Fruit fly (Drosophila melanogaster) whole organism, embryonic: ENCODE measurements around the gene SmE.

ENCODE experiments used
- Ada2b ChIP-seq: fragments of 200-800 bp; sonication (Bioruptor generic); IDR thresholded peaks from 2 replicates; pipeline ENCODE4 v1.3.6; 2022; ENCODE audit warnings: missing biosample characterization, missing genetic modification characterization
- Bdp1 ChIP-seq: fragments of 200-800 bp; sonication (Bioruptor generic); optimal IDR thresholded peaks from 3 replicates; lab custom pipeline; 2016; ENCODE audit warnings: missing biosample characterization, missing genetic modification characterization
- CG10209 ChIP-seq: fragments of 200-800 bp; sonication (Bioruptor generic); optimal IDR thresholded peaks from 3 replicates; lab custom pipeline; 2017; ENCODE audit warnings: missing biosample characterization, mild to moderate bottlenecking, missing genetic modification characterization, missing genetic modification reagents
- CG10321 ChIP-seq: fragments of 200-800 bp; sonication (Bioruptor generic); IDR thresholded peaks from 2 replicates; pipeline ENCODE4 v1.3.6; 2022; ENCODE audit warnings: missing biosample characterization, missing genetic modification characterization
- CG10654 ChIP-seq: fragments of 200-800 bp; sonication (Bioruptor generic); optimal IDR thresholded peaks from 2 replicates; lab custom pipeline; 2016; ENCODE audit warnings: missing biosample characterization, missing genetic modification characterization
- CG11093 ChIP-seq: fragments of 200-800 bp; sonication (Bioruptor generic); IDR thresholded peaks from 3 replicates; pipeline ENCODE4 v1.3.6; 2022; ENCODE audit warnings: missing biosample characterization, missing genetic modification characterization
- CG12071 ChIP-seq: fragments of 200-800 bp; sonication (Bioruptor generic); optimal IDR thresholded peaks from 3 replicates; lab custom pipeline; 2018; ENCODE audit warnings: missing biosample characterization, mild to moderate bottlenecking, missing genetic modification characterization
- CG12104 ChIP-seq: fragments of 200-800 bp; sonication (Bioruptor generic); optimal IDR thresholded peaks from 3 replicates; lab custom pipeline; 2016; ENCODE audit warnings: missing biosample characterization, missing genetic modification characterization
- CG12155 ChIP-seq: fragments of 200-800 bp; sonication (Bioruptor generic); optimal IDR thresholded peaks from 3 replicates; lab custom pipeline; 2016; ENCODE audit warnings: missing biosample characterization, missing genetic modification characterization
- CG12769 ChIP-seq: fragments of 200-800 bp; sonication (Bioruptor generic); optimal IDR thresholded peaks from 2 replicates; lab custom pipeline; 2019; ENCODE audit warnings: missing biosample characterization, mild to moderate bottlenecking, missing genetic modification characterization, moderate library complexity
- CG13123 ChIP-seq: fragments of 200-800 bp; sonication (Bioruptor generic); optimal IDR thresholded peaks from 2 replicates; lab custom pipeline; 2016; ENCODE audit warnings: missing biosample characterization, missing genetic modification characterization
- CG13296 ChIP-seq: fragments of 200-800 bp; sonication (Bioruptor generic); optimal IDR thresholded peaks from 3 replicates; lab custom pipeline; 2018; ENCODE audit warnings: missing biosample characterization, mild to moderate bottlenecking, missing genetic modification characterization
- CG14014 ChIP-seq: fragments of 200-800 bp; sonication (Bioruptor generic); IDR thresholded peaks from 2 replicates; pipeline ENCODE4 v1.3.6; 2022; ENCODE audit warnings: missing biosample characterization, missing genetic modification characterization
- CG14441 ChIP-seq: fragments of 200-800 bp; sonication (Bioruptor generic); IDR thresholded peaks from 2 replicates; pipeline ENCODE4 v1.3.6; 2022; ENCODE audit warnings: missing biosample characterization, missing genetic modification characterization
- CG14667 ChIP-seq: fragments of 200-800 bp; sonication (Bioruptor generic); IDR thresholded peaks from 2 replicates; pipeline ENCODE4 v1.3.6; 2022; ENCODE audit warnings: missing biosample characterization, missing genetic modification characterization
- CG17385 ChIP-seq: fragments of 200-800 bp; sonication (Bioruptor generic); optimal IDR thresholded peaks from 3 replicates; lab custom pipeline; 2018; ENCODE audit warnings: missing biosample characterization, mild to moderate bottlenecking, missing genetic modification characterization
- CG18011 ChIP-seq: fragments of 200-800 bp; sonication (Bioruptor generic); optimal IDR thresholded peaks from 2 replicates; lab custom pipeline; 2017; ENCODE audit warnings: missing biosample characterization, missing genetic modification characterization, mild to moderate bottlenecking, moderate library complexity, missing genotype
- CG1832 ChIP-seq: fragments of 200-800 bp; sonication (Bioruptor generic); optimal IDR thresholded peaks from 2 replicates; lab custom pipeline; 2017; ENCODE audit warnings: missing biosample characterization, mild to moderate bottlenecking, missing genetic modification characterization, inconsistent platforms
- CG18476 ChIP-seq: fragments of 200-800 bp; sonication (Bioruptor generic); optimal IDR thresholded peaks from 2 replicates; lab custom pipeline; 2016; ENCODE audit warnings: missing biosample characterization, mild to moderate bottlenecking, missing genetic modification characterization
- CG3065 ChIP-seq: fragments of 200-800 bp; sonication (Bioruptor generic); optimal IDR thresholded peaks from 2 replicates; lab custom pipeline; 2016; ENCODE audit warnings: missing biosample characterization, missing genetic modification characterization
- CG32767 ChIP-seq: fragments of 200-800 bp; sonication (Bioruptor generic); IDR thresholded peaks from 2 replicates; pipeline ENCODE4 v1.3.6; 2022; ENCODE audit warnings: missing biosample characterization, missing genetic modification characterization
- CG32772 ChIP-seq: fragments of 200-800 bp; sonication (Bioruptor generic); IDR thresholded peaks from 2 replicates; pipeline ENCODE4 v1.3.6; 2022; ENCODE audit warnings: missing biosample characterization, missing genetic modification characterization
- CG4404 ChIP-seq: fragments of 200-800 bp; sonication (Bioruptor generic); IDR thresholded peaks from 2 replicates; pipeline ENCODE4 v1.3.6; 2022; ENCODE audit warnings: missing biosample characterization, missing genetic modification characterization
- CG4854 ChIP-seq: fragments of 200-800 bp; sonication (Bioruptor generic); optimal IDR thresholded peaks from 2 replicates; lab custom pipeline; 2016; ENCODE audit warnings: missing biosample characterization, missing genetic modification characterization, inconsistent platforms
- CG5180 ChIP-seq: fragments of 200-800 bp; sonication (Bioruptor generic); optimal IDR thresholded peaks from 3 replicates; lab custom pipeline; 2017; ENCODE audit warnings: missing biosample characterization, missing genetic modification characterization, mild to moderate bottlenecking, moderate library complexity, missing genetic modification reagents
- CG9609 ChIP-seq: fragments of 200-800 bp; sonication (Bioruptor generic); optimal IDR thresholded peaks from 3 replicates; lab custom pipeline; 2016; ENCODE audit warnings: missing biosample characterization, missing genetic modification characterization
- CHES-1-like ChIP-seq: fragments of 200-800 bp; sonication (Bioruptor generic); optimal IDR thresholded peaks from 2 replicates; lab custom pipeline; 2016; ENCODE audit warnings: missing biosample characterization, missing genetic modification characterization
- CTCF ChIP-seq: fragments of 200-800 bp; sonication (Bioruptor generic); optimal IDR thresholded peaks from 2 replicates; lab custom pipeline; 2017; ENCODE audit warnings: missing biosample characterization, mild to moderate bottlenecking, missing genetic modification characterization, moderate library complexity
- CkIIα-i1 ChIP-seq: fragments of 200-800 bp; sonication (Bioruptor generic); IDR thresholded peaks from 2 replicates; pipeline ENCODE4 v1.3.6; 2022; ENCODE audit warnings: missing biosample characterization, missing genetic modification characterization
- CrebB ChIP-seq: fragments of 200-800 bp; sonication (Bioruptor generic); optimal IDR thresholded peaks from 3 replicates; lab custom pipeline; 2018; ENCODE audit warnings: missing biosample characterization, mild to moderate bottlenecking, missing genetic modification characterization
- Deaf1 ChIP-seq: fragments of 200-800 bp; optimal IDR thresholded peaks from 3 replicates; lab custom pipeline; 2019; ENCODE audit warnings: missing biosample characterization, mild to moderate bottlenecking, missing genetic modification characterization, moderate library complexity
- Dek ChIP-seq: fragments of 200-800 bp; sonication (Bioruptor generic); optimal IDR thresholded peaks from 3 replicates; lab custom pipeline; 2019; ENCODE audit warnings: missing biosample characterization, mild to moderate bottlenecking, missing genetic modification characterization, moderate library complexity
- Drgx ChIP-seq: fragments of 200-800 bp; sonication (Bioruptor generic); IDR thresholded peaks from 2 replicates; pipeline ENCODE4 v1.3.6; 2022; ENCODE audit warnings: missing biosample characterization, missing genetic modification characterization
- E2f1 ChIP-seq: fragments of 200-800 bp; sonication (Bioruptor generic); IDR thresholded peaks from 2 replicates; pipeline ENCODE4 v1.3.6; 2022; ENCODE audit warnings: missing biosample characterization, missing genetic modification characterization
- Fer2 ChIP-seq: fragments of 200-800 bp; sonication (Bioruptor generic); optimal IDR thresholded peaks from 2 replicates; lab custom pipeline; 2018; ENCODE audit warnings: missing biosample characterization, mild to moderate bottlenecking, missing genetic modification characterization, moderate library complexity
- Gsc ChIP-seq: fragments of 200-800 bp; sonication (Bioruptor generic); IDR thresholded peaks from 2 replicates; pipeline ENCODE4 v1.3.6; 2022; ENCODE audit warnings: missing biosample characterization, missing genetic modification characterization
- Hand ChIP-seq: fragments of 200-800 bp; sonication (Bioruptor generic); optimal IDR thresholded peaks from 2 replicates; lab custom pipeline; 2017; ENCODE audit warnings: mild to moderate bottlenecking, missing biosample characterization, missing genetic modification reagents, missing genetic modification characterization
- Hr51 ChIP-seq, 2 experiments: fragments of 200-800 bp; sonication (Bioruptor generic); optimal IDR thresholded peaks; 2 replicates in 1 of 2; 3 replicates in 1 of 2; lab custom pipeline; 2016 to 2018; ENCODE audit warnings: missing biosample characterization in 2 of 2, missing genetic modification characterization in 2 of 2, mild to moderate bottlenecking in 1 of 2, moderate library complexity in 1 of 2
- Jarid2 ChIP-seq: fragments of 200-800 bp; sonication (Bioruptor generic); optimal IDR thresholded peaks from 3 replicates; lab custom pipeline; 2017; ENCODE audit warnings: mild to moderate bottlenecking, missing biosample characterization, missing genetic modification reagents, missing genetic modification characterization
- Neu2 ChIP-seq: fragments of 200-800 bp; sonication (Bioruptor generic); optimal IDR thresholded peaks from 3 replicates; lab custom pipeline; 2016; ENCODE audit warnings: missing biosample characterization, missing genetic modification characterization, borderline replicate concordance
- Side ChIP-seq: fragments of 200-800 bp; sonication (Bioruptor generic); optimal IDR thresholded peaks from 2 replicates; lab custom pipeline; 2016; ENCODE audit warnings: missing biosample characterization, missing genetic modification characterization
- Taf1 ChIP-seq: fragments of 200-800 bp; sonication (Bioruptor generic); IDR thresholded peaks from 2 replicates; pipeline ENCODE4 v1.3.6; 2022; ENCODE audit warnings: missing biosample characterization, missing genetic modification characterization
- dm ChIP-seq: fragments of 200-800 bp; sonication (Bioruptor generic); optimal IDR thresholded peaks from 3 replicates; lab custom pipeline; 2016; ENCODE audit warnings: missing biosample characterization, missing genetic modification characterization
- esg ChIP-seq: fragments of 200-800 bp; sonication (Bioruptor generic); conservative IDR thresholded peaks from 2 replicates; pipeline ENCODE4 v1.3.6; 2022; ENCODE audit warnings: missing biosample characterization, missing genetic modification characterization
- eve ChIP-seq, 2 experiments: fragments of >200 bp; optimal IDR thresholded peaks; 2 replicates each; lab custom pipeline; 2017; ENCODE audit warnings: missing biosample characterization in 2 of 2, missing genetic modification characterization in 2 of 2
- fd102C ChIP-seq: fragments of 200-800 bp; sonication (Bioruptor generic); optimal IDR thresholded peaks from 2 replicates; lab custom pipeline; 2018; ENCODE audit warnings: missing biosample characterization, mild to moderate bottlenecking, missing genetic modification characterization, moderate library complexity
- fd3F ChIP-seq: fragments of 200-800 bp; sonication (Bioruptor generic); optimal IDR thresholded peaks from 2 replicates; lab custom pipeline; 2018; ENCODE audit warnings: missing biosample characterization, mild to moderate bottlenecking, missing genetic modification characterization, moderate library complexity
- kni ChIP-seq: fragments of 200-800 bp; sonication (Bioruptor generic); optimal IDR thresholded peaks from 3 replicates; lab custom pipeline; 2017; ENCODE audit warnings: mild to moderate bottlenecking, missing biosample characterization, missing genetic modification reagents, missing genetic modification characterization
- sisA ChIP-seq: fragments of 200-800 bp; sonication (Bioruptor generic); IDR thresholded peaks from 2 replicates; pipeline ENCODE4 v1.3.6; 2022; ENCODE audit warnings: missing biosample characterization, missing genetic modification characterization
- trh ChIP-seq: fragments of 200-800 bp; sonication (Bioruptor generic); optimal IDR thresholded peaks from 2 replicates; lab custom pipeline; 2016; ENCODE audit warnings: missing biosample characterization, missing genetic modification characterization
- vfl ChIP-seq: fragments of 200-800 bp; sonication (Bioruptor generic); optimal IDR thresholded peaks from 2 replicates; lab custom pipeline; 2016; ENCODE audit warnings: missing biosample characterization, missing genetic modification characterization
- wek ChIP-seq: fragments of 200-800 bp; sonication (Bioruptor generic); optimal IDR thresholded peaks from 3 replicates; lab custom pipeline; 2018; ENCODE audit warnings: missing biosample characterization, mild to moderate bottlenecking, missing genetic modification characterization, moderate library complexity
- zfh2 ChIP-seq: fragments of 200-800 bp; sonication (Bioruptor generic); optimal IDR thresholded peaks from 2 replicates; lab custom pipeline; 2016; ENCODE audit warnings: missing biosample characterization, missing genetic modification characterization

Gene SmE

dm6 chr2L:7885271-7885670 lies at the start of gene SmE, which contains the start of gene CG34132 (continued):
- TF ChIP-seq CG9609 (GFP tag; lab: Kevin White, UChicago) (no peak), Fer2 (no peak), CG1832 (no peak), vfl (no peak), Gsc (GFP tag; lab: Robert Waterston, UW) (no peak), CG3065 (no peak), CG13296 (GFP tag; lab: Kevin White, UChicago) (no peak), CG5180 (GFP tag; lab: Kevin White, UChicago) (no peak), Deaf1 (tag; lab: Kevin White, UChicago) (no peak), CTCF (GFP tag; lab: Kevin White, UChicago) (no peak), CG12071 (no peak), Side (GFP tag; lab: Kevin White, UChicago) (no peak), CG10321 (no peak), Hand (no peak), CG12769 (tag; lab: Kevin White, UChicago) (no peak), wek (GFP tag; lab: Kevin White, UChicago) (no peak), CG14441 (GFP tag; lab: Robert Waterston, UW) (no peak), Taf1 (GFP tag; lab: Robert Waterston, UW) (no peak), CG14014 (no peak), Bdp1 (GFP tag; lab: Kevin White, UChicago) (no peak), E2f1 (GFP tag; lab: Robert Waterston, UW) (no peak), Jarid2 (GFP tag; lab: Kevin White, UChicago) (no peak), CG32772 (no peak), Ada2b (GFP tag; lab: Robert Waterston, UW) (no peak), esg (GFP tag; lab: Robert Waterston, UW) (no peak), CG32767 (no peak), CG13123 (GFP tag; lab: Kevin White, UChicago) (no peak), trh (GFP tag; lab: Kevin White, UChicago) (no peak), Drgx (GFP tag; lab: Robert Waterston, UW) (no peak), Dek (tag; lab: Kevin White, UChicago) (no peak), CG12104 (GFP tag; lab: Kevin White, UChicago) (no peak), CG14667 (no peak), CHES-1-like (GFP tag; lab: Kevin White, UChicago) (peak; percentile 37), CG4404 (no peak), CG11093 (GFP tag; lab: Robert Waterston, UW) (no peak), zfh2 (GFP tag; lab: Kevin White, UChicago) (no peak), CG17385 (GFP tag; lab: Kevin White, UChicago) (no peak), CkIIα-i1 (GFP tag; lab: Robert Waterston, UW) (no peak), sisA (GFP tag; lab: Robert Waterston, UW) (no peak), Neu2 (no peak), CrebB (tag; lab: Kevin White, UChicago) (no peak), dm (GFP tag; lab: Kevin White, UChicago) (peak; percentile 31), fd3F (GFP tag; lab: Kevin White, UChicago) (no peak), CG18476 (no peak), eve (GFP tag; optimal IDR thresholded peaks at IDR 0.05; lab: Kevin White, UChicago) (no peak), CG12155 (no peak), CG10209 (GFP tag; lab: Kevin White, UChicago) (no peak), kni (GFP tag; lab: Kevin White, UChicago) (no peak), fd102C (GFP tag; lab: Kevin White, UChicago) (no peak), CG4854 (GFP tag; lab: Kevin White, UChicago) (no peak), CG10654 (no peak), Hr51 (GFP tag; optimal IDR thresholded peaks at IDR 0.05; lab: Kevin White, UChicago) (no peak), CG18011 (GFP tag; lab: Kevin White, UChicago) (no peak)
